Fruit fly (Drosophila melanogaster) whole organism, embryonic: Measurements from ENCODE around the gene CG13054.

Source experiments
- CG3065 ChIP-seq: fragments of 200-800 bp; sonication (Bioruptor generic); optimal IDR thresholded peaks from 2 replicates; lab custom pipeline; 2016; ENCODE audit warnings: missing biosample characterization, missing genetic modification characterization
- Hmr ChIP-seq: fragments of 200-800 bp; sonication (Bioruptor generic); optimal IDR thresholded peaks from 3 replicates; lab custom pipeline; 2017; ENCODE audit warnings: mild to moderate bottlenecking, missing biosample characterization, missing genetic modification reagents, missing genetic modification characterization
- Myb ChIP-seq: fragments of 200-800 bp; sonication (Bioruptor generic); optimal IDR thresholded peaks from 2 replicates; lab custom pipeline; 2016; ENCODE audit warnings: missing biosample characterization, missing genetic modification characterization
- Six4 ChIP-seq: fragments of 200-800 bp; sonication (Bioruptor generic); optimal IDR thresholded peaks from 2 replicates; lab custom pipeline; 2016; ENCODE audit warnings: missing biosample characterization, missing genetic modification characterization
- aop ChIP-seq: fragments of 200-800 bp; sonication (Bioruptor generic); IDR thresholded peaks from 2 replicates; pipeline ENCODE4 v1.3.6; 2022; ENCODE audit warnings: missing biosample characterization, missing genetic modification characterization
- bbx ChIP-seq: fragments of 200-800 bp; sonication (Bioruptor generic); IDR thresholded peaks from 2 replicates; pipeline ENCODE4 v1.3.6; 2022; ENCODE audit warnings: missing biosample characterization, missing genetic modification characterization; ENCODE audit not compliant: partially characterized antibody
- nom ChIP-seq: fragments of 200-800 bp; sonication (Bioruptor generic); optimal IDR thresholded peaks from 2 replicates; lab custom pipeline; 2017; ENCODE audit warnings: missing biosample characterization, missing genetic modification characterization, mild to moderate bottlenecking, moderate library complexity, missing genetic modification reagents
- slbo ChIP-seq: fragments of 200-800 bp; sonication (Bioruptor generic); IDR thresholded peaks from 2 replicates; pipeline ENCODE4 v1.3.6; 2022; ENCODE audit warnings: missing biosample characterization, missing genetic modification characterization
- z ChIP-seq: fragments of 200-800 bp; sonication (Bioruptor generic); IDR thresholded peaks from 3 replicates; pipeline ENCODE4 v1.3.6; 2022; ENCODE audit warnings: missing biosample characterization, missing genetic modification characterization

DNA sequence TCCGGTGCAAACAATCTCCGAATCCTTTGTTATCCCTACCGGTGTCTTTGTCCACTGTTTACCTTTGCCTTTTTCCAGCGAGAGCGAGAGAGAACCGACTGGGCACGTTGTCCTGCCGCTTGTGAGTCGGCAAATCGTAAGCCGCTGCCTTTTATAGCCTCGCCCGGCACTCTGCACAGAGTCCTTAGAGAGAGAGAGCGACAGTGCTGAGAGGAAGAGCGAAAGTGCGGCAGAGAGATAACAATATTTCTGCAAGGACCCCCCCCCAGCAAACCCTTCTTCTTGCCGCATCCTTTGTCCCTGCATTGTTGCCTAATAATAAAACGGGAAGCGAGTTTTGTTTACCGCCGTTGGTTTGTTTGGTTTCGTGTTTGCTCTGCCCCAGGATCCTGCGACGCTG is 4.7 kb downstream of the CG13054 start, which contains the start of gene CG13055:
- TF ChIP-seq Hmr (GFP tag; lab: Kevin White, UChicago) (no peak), aop (GFP tag; lab: Robert Waterston, UW) (no peak), Six4 (GFP tag; lab: Kevin White, UChicago) (no peak), nom (GFP tag; lab: Kevin White, UChicago) (no peak), slbo (GFP tag; lab: Robert Waterston, UW) (no peak), bbx (GFP tag; lab: Robert Waterston, UW) (no peak), z (GFP tag; lab: Robert Waterston, UW) (no peak), CG3065 (GFP tag; lab: Kevin White, UChicago) (no peak), Myb (GFP tag; lab: Kevin White, UChicago) (no peak)
